Worm (Caenorhabditis elegans) whole organism, L4 larva: ENCODE results near the gene chil-22.

Source experiments
- D1046.2 ChIP-seq: fragments of 200-800 bp; sonication (Bioruptor generic); IDR thresholded peaks from 2 replicates; pipeline ENCODE4 v1.3.6; 2022; ENCODE audit warnings: missing genetic modification characterization, missing compliant biosample characterization
- F10B5.3 ChIP-seq: sonication (generic microtip); optimal IDR thresholded peaks from 2 replicates; lab custom pipeline; 2016; ENCODE audit warnings: mild to moderate bottlenecking, missing genetic modification characterization, missing compliant biosample characterization
- F44E2.7 ChIP-seq: fragments of 200-800 bp; sonication (Bioruptor generic); IDR thresholded peaks from 2 replicates; pipeline ENCODE4 v2.1.2; 2022; ENCODE audit warnings: missing genetic modification characterization, missing compliant biosample characterization
- F49E8.2 ChIP-seq: sonication (generic microtip); optimal IDR thresholded peaks from 2 replicates; lab custom pipeline; 2016; ENCODE audit warnings: missing compliant biosample characterization, mild to moderate bottlenecking, missing genetic modification characterization, borderline replicate concordance
- T20F7.1 ChIP-seq: fragments of 200-800 bp; sonication (Bioruptor generic); optimal IDR thresholded peaks from 2 replicates; lab custom pipeline; 2018; ENCODE audit warnings: mild to moderate bottlenecking, missing genetic modification characterization, missing compliant biosample characterization
- Y105C5A.15 ChIP-seq: fragments of 200-800 bp; sonication (Bioruptor generic); IDR thresholded peaks from 2 replicates; pipeline ENCODE4 v1.3.6; 2022; ENCODE audit warnings: missing genetic modification characterization, missing compliant biosample characterization
- aly-2 ChIP-seq: sonication (generic microtip); optimal IDR thresholded peaks from 2 replicates; lab custom pipeline; 2018; ENCODE audit warnings: missing biosample characterization, missing genetic modification characterization
- ceh-28 ChIP-seq: fragments of 150-350 bp; optimal IDR thresholded peaks from 2 replicates; lab custom pipeline; 2014; ENCODE audit warnings: missing biosample characterization, missing genetic modification reagents, missing genetic modification characterization
- ceh-32 ChIP-seq: sonication (generic microtip); optimal IDR thresholded peaks from 2 replicates; lab custom pipeline; 2016; ENCODE audit warnings: mild to moderate bottlenecking, missing genetic modification characterization, missing compliant biosample characterization; ENCODE audit not compliant: poor library complexity
- ces-1 ChIP-seq: fragments of 150-350 bp; sonication (generic microtip); optimal IDR thresholded peaks from 4 replicates; lab custom pipeline; 2014; ENCODE audit warnings: missing biosample characterization, missing genetic modification reagents, missing genetic modification characterization
- daf-12 ChIP-seq: fragments of 150-350 bp; optimal IDR thresholded peaks from 2 replicates; lab custom pipeline; 2014; ENCODE audit warnings: missing biosample characterization, missing genetic modification reagents, missing genetic modification characterization
- daf-8 ChIP-seq: fragments of 200-800 bp; sonication (Bioruptor generic); IDR thresholded peaks from 2 replicates; pipeline ENCODE4 v1.3.6; 2022; ENCODE audit warnings: missing genetic modification characterization, missing compliant biosample characterization
- dmd-6 ChIP-seq: fragments of 200-800 bp; sonication (Bioruptor generic); IDR thresholded peaks from 2 replicates; pipeline ENCODE4 v1.3.6; 2022; ENCODE audit warnings: missing genetic modification reagents, missing genetic modification characterization, missing compliant biosample characterization
- dmd-8 ChIP-seq: fragments of 200-800 bp; sonication (Bioruptor generic); IDR thresholded peaks from 2 replicates; pipeline ENCODE4 v1.3.6; 2022; ENCODE audit warnings: missing genetic modification characterization, missing compliant biosample characterization
- dpl-1 ChIP-seq: fragments of 150-350 bp; optimal IDR thresholded peaks from 2 replicates; lab custom pipeline; 2014; ENCODE audit warnings: missing biosample characterization, missing genetic modification reagents, missing genetic modification characterization
- duxl-1 ChIP-seq: sonication (generic microtip); optimal IDR thresholded peaks from 2 replicates; lab custom pipeline; 2016; ENCODE audit warnings: mild to moderate bottlenecking, missing genetic modification characterization, moderate library complexity, missing compliant biosample characterization; ENCODE audit not compliant: poor library complexity
- dve-1 ChIP-seq: sonication (generic microtip); optimal IDR thresholded peaks from 2 replicates; lab custom pipeline; 2017; ENCODE audit warnings: antibody characterized with exemption, mild to moderate bottlenecking, missing genetic modification characterization, missing compliant biosample characterization; ENCODE audit not compliant: insufficient read depth
- fkh-10 ChIP-seq: fragments of 150-350 bp; optimal IDR thresholded peaks from 2 replicates; lab custom pipeline; 2014; ENCODE audit warnings: missing biosample characterization, missing genetic modification reagents, missing genetic modification characterization
- fos-1 ChIP-seq: fragments of 150-350 bp; optimal IDR thresholded peaks from 2 replicates; lab custom pipeline; 2014; ENCODE audit warnings: missing biosample characterization, missing genetic modification characterization
- gei-8 ChIP-seq: fragments of 200-800 bp; sonication (Bioruptor generic); optimal IDR thresholded peaks from 2 replicates; lab custom pipeline; 2018; ENCODE audit warnings: mild to moderate bottlenecking, missing genetic modification characterization, missing compliant biosample characterization
- hif-1 ChIP-seq, 2 experiments: sonication (generic microtip); optimal IDR thresholded peaks; 2 replicates each; lab custom pipeline; 2016 to 2017; ENCODE audit warnings: missing compliant biosample characterization in 2 of 2, missing genetic modification characterization in 2 of 2, missing genetic modification reagents in 2 of 2, missing genotype in 2 of 2, mild to moderate bottlenecking in 1 of 2
- hlh-11 ChIP-seq: fragments of 200-800 bp; sonication (Bioruptor generic); optimal IDR thresholded peaks from 2 replicates; lab custom pipeline; 2018; ENCODE audit warnings: mild to moderate bottlenecking, missing genetic modification characterization, missing compliant biosample characterization
- hlh-30 ChIP-seq: sonication (generic microtip); optimal IDR thresholded peaks from 2 replicates; lab custom pipeline; 2017; ENCODE audit warnings: antibody characterized with exemption, mild to moderate bottlenecking, missing genetic modification characterization, missing compliant biosample characterization; ENCODE audit not compliant: insufficient read depth
- lin-1 ChIP-seq: fragments of 200-800 bp; sonication (Bioruptor generic); IDR thresholded peaks from 2 replicates; pipeline ENCODE4 v1.3.6; 2022; ENCODE audit warnings: missing genetic modification reagents, missing genetic modification characterization, missing compliant biosample characterization
- lin-15B ChIP-seq: fragments of 150-350 bp; sonication (generic microtip); optimal IDR thresholded peaks from 3 replicates; lab custom pipeline; 2014; ENCODE audit warnings: missing biosample characterization, missing genetic modification characterization
- lin-29 ChIP-seq: fragments of 200-800 bp; sonication (Bioruptor generic); IDR thresholded peaks from 2 replicates; pipeline ENCODE4 v1.3.6; 2022; ENCODE audit warnings: missing genetic modification reagents, missing genetic modification characterization, missing compliant biosample characterization
- lsy-2 ChIP-seq, 2 experiments: fragments of 150-350 bp in 1 of 2; sonication (generic microtip) in 1 of 2; optimal IDR thresholded peaks; 2 replicates each; lab custom pipeline; 2014 to 2017; ENCODE audit warnings: missing biosample characterization in 2 of 2, missing genetic modification characterization in 2 of 2
- mdl-1 ChIP-seq, 2 experiments: fragments of 150-350 bp in 1 of 2; sonication (generic microtip) in 1 of 2; optimal IDR thresholded peaks; 2 replicates each; lab custom pipeline; 2014 to 2017; ENCODE audit warnings: missing biosample characterization in 2 of 2, missing genetic modification characterization in 2 of 2
- mdt-29 ChIP-seq: fragments of 200-800 bp; sonication (Bioruptor generic); IDR thresholded peaks from 2 replicates; pipeline ENCODE4 v1.3.6; 2022; ENCODE audit warnings: missing genetic modification reagents, missing genetic modification characterization, missing compliant biosample characterization
- mep-1 ChIP-seq: fragments of 150-350 bp; sonication (generic microtip); optimal IDR thresholded peaks from 3 replicates; lab custom pipeline; 2014; ENCODE audit warnings: missing biosample characterization, missing genetic modification characterization
- mes-2 ChIP-seq: sonication (generic microtip); optimal IDR thresholded peaks from 2 replicates; lab custom pipeline; 2016; ENCODE audit warnings: missing genotype, mild to moderate bottlenecking, missing genetic modification characterization, missing compliant biosample characterization; ENCODE audit not compliant: poor library complexity, severe bottlenecking
- nhr-10 ChIP-seq: fragments of 150-350 bp; optimal IDR thresholded peaks from 2 replicates; lab custom pipeline; 2014; ENCODE audit warnings: missing biosample characterization, missing genetic modification characterization
- nhr-102 ChIP-seq: sonication (generic microtip); optimal IDR thresholded peaks from 2 replicates; lab custom pipeline; 2016; ENCODE audit warnings: mild to moderate bottlenecking, missing genetic modification characterization, moderate library complexity, missing compliant biosample characterization
- nhr-11 ChIP-seq: fragments of 150-350 bp; optimal IDR thresholded peaks from 2 replicates; lab custom pipeline; 2014; ENCODE audit warnings: missing biosample characterization, missing genetic modification characterization
- nhr-111 ChIP-seq: fragments of 200-800 bp; sonication (Bioruptor generic); optimal IDR thresholded peaks from 2 replicates; lab custom pipeline; 2018; ENCODE audit warnings: mild to moderate bottlenecking, missing genetic modification characterization, missing compliant biosample characterization
- nhr-25 ChIP-seq: sonication (generic microtip); optimal IDR thresholded peaks from 2 replicates; lab custom pipeline; 2017; ENCODE audit warnings: missing genetic modification characterization, mild to moderate bottlenecking, missing compliant biosample characterization, antibody characterized with exemption, moderate library complexity, borderline replicate concordance; ENCODE audit not compliant: insufficient read depth
- nhr-28 ChIP-seq: fragments of 150-350 bp; optimal IDR thresholded peaks from 2 replicates; lab custom pipeline; 2014; ENCODE audit warnings: missing biosample characterization, missing genetic modification characterization
- nhr-41 ChIP-seq: fragments of 200-800 bp; sonication (Bioruptor generic); IDR thresholded peaks from 2 replicates; pipeline ENCODE4 v1.3.6; 2022; ENCODE audit warnings: missing genetic modification reagents, missing genetic modification characterization, missing compliant biosample characterization
- nhr-42 ChIP-seq: fragments of 200-800 bp; sonication (Bioruptor generic); IDR thresholded peaks from 2 replicates; pipeline ENCODE4 v1.3.6; 2022; ENCODE audit warnings: missing genetic modification characterization, missing compliant biosample characterization
- nhr-48 ChIP-seq: sonication (generic microtip); optimal IDR thresholded peaks from 2 replicates; lab custom pipeline; 2016; ENCODE audit warnings: mild to moderate bottlenecking, missing genetic modification characterization, missing compliant biosample characterization
- nhr-77 ChIP-seq: fragments of 150-350 bp; optimal IDR thresholded peaks from 2 replicates; lab custom pipeline; 2014; ENCODE audit warnings: missing biosample characterization, missing genetic modification characterization
- pha-4 ChIP-seq, 2 experiments: fragments of 150-350 bp in 1 of 2; fragments of 200-800 bp in 1 of 2; sonication (Bioruptor generic) in 1 of 2; IDR thresholded peaks in 1 of 2; optimal IDR thresholded peaks in 1 of 2; 2 replicates each; pipeline versions ENCODE4 v1.3.6 to Lab custom; 2014 to 2022; ENCODE audit warnings: missing genetic modification characterization in 2 of 2, missing genetic modification reagents in 2 of 2, missing biosample characterization in 1 of 2, missing compliant biosample characterization in 1 of 2
- php-3 ChIP-seq: fragments of 200-800 bp; sonication (Bioruptor generic); IDR thresholded peaks from 2 replicates; pipeline ENCODE4 v1.3.6; 2022; ENCODE audit warnings: missing genetic modification reagents, missing genetic modification characterization, missing compliant biosample characterization
- pqm-1 ChIP-seq: sonication (generic microtip); optimal IDR thresholded peaks from 2 replicates; lab custom pipeline; 2017; ENCODE audit warnings: missing biosample characterization, missing genetic modification characterization
- saeg-2 ChIP-seq: fragments of 200-800 bp; sonication (Bioruptor generic); IDR thresholded peaks from 2 replicates; pipeline ENCODE4 v1.3.6; 2022; ENCODE audit warnings: missing genetic modification reagents, missing genetic modification characterization, missing compliant biosample characterization
- tra-1 ChIP-seq: fragments of 200-800 bp; sonication (Bioruptor generic); IDR thresholded peaks from 2 replicates; pipeline ENCODE4 v1.3.6; 2022; ENCODE audit warnings: missing genetic modification reagents, missing genetic modification characterization, missing compliant biosample characterization
- unc-62 ChIP-seq, 3 experiments: fragments of 150-350 bp in 1 of 3; sonication (generic microtip); optimal IDR thresholded peaks in 2 of 3; peaks in 1 of 3; 1 replicate in 1 of 3; 2 replicates in 2 of 3; lab custom pipeline; 2014 to 2017; ENCODE audit warnings: missing biosample characterization in 3 of 3, missing genetic modification characterization in 3 of 3, missing genetic modification reagents in 3 of 3, missing genotype in 1 of 3
- zag-1 ChIP-seq: fragments of 150-350 bp; optimal IDR thresholded peaks from 2 replicates; lab custom pipeline; 2014; ENCODE audit warnings: missing biosample characterization, missing genetic modification characterization
- zip-11 ChIP-seq: fragments of 200-800 bp; sonication (Bioruptor generic); IDR thresholded peaks from 2 replicates; pipeline ENCODE4 v1.3.6; 2022; ENCODE audit warnings: missing genetic modification characterization, missing compliant biosample characterization

chil-22 gene

DNA sequence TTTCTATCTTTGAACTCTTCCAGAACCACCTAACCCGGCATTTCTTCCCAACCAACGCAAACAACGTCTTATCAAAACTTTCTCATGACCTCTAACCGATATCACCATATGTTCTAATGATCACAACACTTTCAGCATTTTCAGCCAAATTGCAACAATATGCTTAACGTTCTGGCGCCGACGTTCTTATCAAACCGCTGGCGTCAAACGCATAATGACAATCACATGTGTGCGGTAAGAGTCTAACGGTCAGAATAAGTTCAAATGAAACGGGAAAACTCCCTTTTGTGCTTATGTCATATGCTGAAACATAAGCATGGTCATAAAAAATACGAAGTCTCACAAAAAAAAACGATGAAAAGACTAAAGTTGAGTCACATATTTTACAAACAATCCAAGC is 34.9 kb upstream of the chil-22 start:
- TF ChIP-seq mdl-1 (tag; optimal IDR thresholded peaks at IDR 0.05; lab: Kevin White, UChicago) (peak in 1 of 2 experiments; percentile 25), dmd-6 (GFP tag; lab: Robert Waterston, UW) (peak; percentile 98), Y105C5A.15 (no peak), ceh-32 (no peak), duxl-1 (tag; lab: Kevin White, UChicago) (no peak), nhr-102 (tag; lab: Kevin White, UChicago) (peak; percentile 83), hif-1 (tag; optimal IDR thresholded peaks at IDR 0.05; lab: Kevin White, UChicago) (peak in 1 of 2 experiments; percentile 49), nhr-42 (GFP tag; lab: Robert Waterston, UW) (no peak), lin-29 (GFP tag; lab: Robert Waterston, UW) (no peak), aly-2 (tag; lab: Kevin White, UChicago) (no peak), tra-1 (GFP tag; lab: Robert Waterston, UW) (peak; percentile 88), mdt-29 (GFP tag; lab: Robert Waterston, UW) (peak; percentile 93), nhr-48 (tag; lab: Kevin White, UChicago) (peak; percentile 86), F10B5.3 (tag; lab: Kevin White, UChicago) (no peak), lsy-2 (tag; optimal IDR thresholded peaks at IDR 0.05; lab: Kevin White, UChicago) (peak in 1 of 2 experiments; percentile 41), unc-62 (GFP tag; optimal IDR thresholded peaks at IDR 0.05 in 1 of 2; lab: Kevin White, UChicago) (peak in 1 of 2 experiments; percentile 62), unc-62 (tag; optimal IDR thresholded peaks at IDR 0.05; lab: Kevin White, UChicago) (no peak), nhr-41 (GFP tag; lab: Robert Waterston, UW) (peak; percentile 86), saeg-2 (GFP tag; lab: Robert Waterston, UW) (no peak), fkh-10 (GFP tag; lab: Kevin White, UChicago) (no peak), lin-15B (tag; lab: Kevin White, UChicago) (no peak), mes-2 (tag; lab: Kevin White, UChicago) (peak; percentile 52), daf-12 (tag; lab: Kevin White, UChicago) (no peak), zip-11 (no peak), nhr-11 (tag; lab: Kevin White, UChicago) (peak; percentile 12), pha-4 (GFP tag; IDR thresholded peaks at IDR 0.05; lab: Robert Waterston, UW) (no peak), pha-4 (tag; optimal IDR thresholded peaks at IDR 0.05; lab: Kevin White, UChicago) (peak; percentile 44), dpl-1 (GFP tag; lab: Kevin White, UChicago) (no peak), fos-1 (tag; lab: Kevin White, UChicago) (peak; percentile 82), nhr-111 (no peak), nhr-77 (tag; lab: Kevin White, UChicago) (peak; percentile 79), dve-1 (tag; lab: Kevin White, UChicago) (peak; percentile 96), zag-1 (no peak), lin-1 (GFP tag; lab: Robert Waterston, UW) (peak; percentile 85), nhr-25 (tag; lab: Kevin White, UChicago) (no peak), daf-8 (GFP tag; lab: Robert Waterston, UW) (no peak), T20F7.1 (GFP tag; lab: Kevin White, UChicago) (peak; percentile 55), gei-8 (GFP tag; lab: Kevin White, UChicago) (peak; percentile 62), nhr-10 (tag; lab: Kevin White, UChicago) (peak; percentile 24), D1046.2 (GFP tag; lab: Robert Waterston, UW) (no peak), ces-1 (GFP tag; lab: Kevin White, UChicago) (no peak), hlh-30 (tag; lab: Kevin White, UChicago) (peak; percentile 86), ceh-28 (tag; lab: Kevin White, UChicago) (no peak), F49E8.2 (tag; lab: Kevin White, UChicago) (no peak), nhr-28 (tag; lab: Kevin White, UChicago) (peak; percentile 92), mep-1 (tag; lab: Kevin White, UChicago) (peak; percentile 60), F44E2.7 (GFP tag; lab: Robert Waterston, UW) (no peak), pqm-1 (tag; lab: Kevin White, UChicago) (peak; percentile 81), php-3 (GFP tag; lab: Robert Waterston, UW) (peak; percentile 91), dmd-8 (GFP tag; lab: Robert Waterston, UW) (no peak), hlh-11 (tag; lab: Kevin White, UChicago) (peak; percentile 95)
